Worm (Caenorhabditis elegans): Measurements from ENCODE around the gene R05A10.6.

Gene R05A10.6

ce11 chrIV:14191919-14192318 is 26.3 kb downstream of the R05A10.6 start, which contains the start of gene K01G12.22:
K01G12.22 (plus strand) TSS chrIV:14192219.
- TF ChIP-seq nhr-77 (tag; optimal IDR thresholded peaks at IDR 0.05) (no peak), nhr-10 (tag; optimal IDR thresholded peaks at IDR 0.05) (no peak), lin-13 (GFP tag; optimal IDR thresholded peaks at IDR 0.05) (no peak), elt-3 (tag; optimal IDR thresholded peaks at IDR 0.05) (no peak), lin-11 (tag; optimal IDR thresholded peaks at IDR 0.05) (no peak), nhr-6 (tag; optimal IDR thresholded peaks at IDR 0.05) (no peak), lin-39 (tag; optimal IDR thresholded peaks at IDR 0.05) (no peak), nhr-23 (tag; optimal IDR thresholded peaks at IDR 0.05) (no peak), alr-1 (tag; optimal IDR thresholded peaks at IDR 0.05) (no peak), ZK546.5 (tag; optimal IDR thresholded peaks at IDR 0.05) (no peak), nhr-237 (tag; optimal IDR thresholded peaks at IDR 0.05) (no peak), crh-2 (tag; optimal IDR thresholded peaks at IDR 0.05) (no peak), ceh-82 (tag; optimal IDR thresholded peaks at IDR 0.05) (no peak), fos-1 (tag; optimal IDR thresholded peaks at IDR 0.05) (no peak), ama-1 (optimal IDR thresholded peaks at IDR 0.05) (no peak), zag-1 (tag; optimal IDR thresholded peaks at IDR 0.05) (no peak), elt-1 (tag; optimal IDR thresholded peaks at IDR 0.05) (no peak), blmp-1 (tag; optimal IDR thresholded peaks at IDR 0.05; ENCODE audit: insufficient read depth) (no peak), nhr-12 (tag; optimal IDR thresholded peaks at IDR 0.05) (no peak), nhr-11 (tag; optimal IDR thresholded peaks at IDR 0.05) (no peak)

ce11 chrIV:14193196-14193595 is 27.6 kb downstream of the R05A10.6 start, which contains the start of gene K01G12.3:
K01G12.3 (plus strand) TSS chrIV:14193496.
- TF ChIP-seq mbf-1 (tag; optimal IDR thresholded peaks at IDR 0.05) = no peak
- no peak for TF ChIP-seq nhr-21 (tag; optimal IDR thresholded peaks at IDR 0.05)
- TF ChIP-seq C34F6.9 (tag; optimal IDR thresholded peaks at IDR 0.05) = no peak
- no peak for TF ChIP-seq snpc-4 (tag; optimal IDR thresholded peaks at IDR 0.05)
- no peak for TF ChIP-seq mdl-1 (tag; optimal IDR thresholded peaks at IDR 0.05)
- TF ChIP-seq mab-5 (tag; optimal IDR thresholded peaks at IDR 0.05) = no peak
- no peak for TF ChIP-seq R02D3.7 (tag; optimal IDR thresholded peaks at IDR 0.05)
- TF ChIP-seq ceh-16 (tag; optimal IDR thresholded peaks at IDR 0.05) = no peak
- no peak for TF ChIP-seq fos-1 (tag; optimal IDR thresholded peaks at IDR 0.05)
- TF ChIP-seq skn-1 (tag; optimal IDR thresholded peaks at IDR 0.05) = no peak
- TF ChIP-seq egl-27 (tag; optimal IDR thresholded peaks at IDR 0.05) = no peak
- no peak for TF ChIP-seq nhr-6 (tag; optimal IDR thresholded peaks at IDR 0.05)
- TF ChIP-seq unc-39 (tag; optimal IDR thresholded peaks at IDR 0.05) = no peak
- no peak for TF ChIP-seq nhr-23 (tag; optimal IDR thresholded peaks at IDR 0.05)
- no peak for TF ChIP-seq zag-1 (tag; optimal IDR thresholded peaks at IDR 0.05)
- TF ChIP-seq F13H6.1 (tag; optimal IDR thresholded peaks at IDR 0.05) = no peak

DNA sequence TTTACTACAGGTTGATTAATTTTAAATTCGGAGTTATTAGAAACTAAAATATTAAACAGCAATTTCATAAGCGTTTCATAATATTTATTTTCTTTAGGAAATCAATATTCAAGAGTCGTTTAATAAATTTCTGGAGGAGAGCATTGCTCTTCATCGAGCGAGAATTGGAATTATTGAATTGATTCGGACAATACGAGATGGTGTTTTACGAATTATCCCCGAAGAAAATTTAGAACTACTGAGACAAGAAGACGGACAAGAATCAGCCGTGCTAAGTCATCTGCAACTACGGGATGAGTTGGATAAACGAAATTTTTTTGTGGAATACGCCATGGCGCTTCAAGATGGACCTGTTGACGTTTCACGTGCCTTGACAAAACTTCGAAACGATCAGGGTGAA is 28.7 kb downstream of the R05A10.6 start:
- TF ChIP-seq sma-9 (GFP tag; optimal IDR thresholded peaks at IDR 0.05) (no peak), sma-9 (tag; optimal IDR thresholded peaks at IDR 0.05) (no peak), lin-13 (GFP tag; optimal IDR thresholded peaks at IDR 0.05) (no peak), sem-4 (tag; optimal IDR thresholded peaks at IDR 0.05) (no peak), nhr-12 (tag; optimal IDR thresholded peaks at IDR 0.05) (no peak), lsy-2 (tag; optimal IDR thresholded peaks at IDR 0.05) (no peak), elt-3 (tag; optimal IDR thresholded peaks at IDR 0.05) (no peak), R02D3.7 (tag; optimal IDR thresholded peaks at IDR 0.05) (no peak), ceh-16 (tag; optimal IDR thresholded peaks at IDR 0.05) (no peak), lin-39 (tag; optimal IDR thresholded peaks at IDR 0.05) (no peak), Y55F3AM.14 (GFP tag; optimal IDR thresholded peaks at IDR 0.05) (no peak), nhr-77 (tag; optimal IDR thresholded peaks at IDR 0.05) (no peak), fos-1 (tag; optimal IDR thresholded peaks at IDR 0.05) (no peak), peb-1 (tag; optimal IDR thresholded peaks at IDR 0.05) (no peak), alr-1 (tag; optimal IDR thresholded peaks at IDR 0.05) (no peak), gmeb-1 (tag; optimal IDR thresholded peaks at IDR 0.05) (no peak), nhr-129 (tag; optimal IDR thresholded peaks at IDR 0.05) (no peak), unc-39 (tag; optimal IDR thresholded peaks at IDR 0.05) (no peak), ZK546.5 (tag; optimal IDR thresholded peaks at IDR 0.05) (no peak), ztf-11 (tag; optimal IDR thresholded peaks at IDR 0.05) (no peak)

All from whole organism, L2 larva.